Fruit fly (Drosophila melanogaster) whole organism, embryonic: ENCODE measurements around the gene CG14406.

Source experiments
- Atf3 ChIP-seq: fragments of 200-800 bp; sonication (Bioruptor generic); optimal IDR thresholded peaks from 3 replicates; lab custom pipeline; 2016; ENCODE audit warnings: missing biosample characterization, missing genetic modification characterization
- Atf6 ChIP-seq: fragments of 200-800 bp; sonication (Bioruptor generic); IDR thresholded peaks from 2 replicates; pipeline ENCODE4 v1.3.6; 2022; ENCODE audit warnings: missing biosample characterization, missing genetic modification characterization
- CG10543 ChIP-seq: fragments of 200-800 bp; sonication (Bioruptor generic); optimal IDR thresholded peaks from 3 replicates; lab custom pipeline; 2017; ENCODE audit warnings: missing biosample characterization, mild to moderate bottlenecking, missing genetic modification characterization, moderate library complexity
- CG11247 ChIP-seq: fragments of 200-800 bp; sonication (Bioruptor generic); IDR thresholded peaks from 2 replicates; pipeline ENCODE4 v1.3.6; 2022; ENCODE audit warnings: missing biosample characterization, missing genetic modification characterization
- CG11560 ChIP-seq: fragments of 200-800 bp; sonication (Bioruptor generic); IDR thresholded peaks from 3 replicates; pipeline ENCODE4 v1.3.6; 2022; ENCODE audit warnings: missing biosample characterization, missing genetic modification characterization
- CG12299 ChIP-seq: fragments of 200-800 bp; sonication (Bioruptor generic); optimal IDR thresholded peaks from 2 replicates; lab custom pipeline; 2018; ENCODE audit warnings: missing biosample characterization, mild to moderate bottlenecking, missing genetic modification characterization
- CG1529 ChIP-seq: fragments of 200-800 bp; sonication (Bioruptor generic); optimal IDR thresholded peaks from 3 replicates; lab custom pipeline; 2018; ENCODE audit warnings: missing biosample characterization, missing genetic modification characterization
- CG15514 ChIP-seq: fragments of 200-800 bp; sonication (Bioruptor generic); optimal IDR thresholded peaks from 3 replicates; lab custom pipeline; 2017; ENCODE audit warnings: missing biosample characterization, missing genetic modification characterization, mild to moderate bottlenecking, moderate library complexity, missing genetic modification reagents
- CG15601 ChIP-seq: fragments of 200-800 bp; sonication (Bioruptor generic); optimal IDR thresholded peaks from 3 replicates; lab custom pipeline; 2019; ENCODE audit warnings: missing biosample characterization, mild to moderate bottlenecking, missing genetic modification characterization, moderate library complexity
- CG17361 ChIP-seq: fragments of 200-800 bp; sonication (Bioruptor generic); IDR thresholded peaks from 3 replicates; pipeline ENCODE4 v1.3.6; 2022; ENCODE audit warnings: missing biosample characterization, missing genetic modification characterization
- CG17802 ChIP-seq: fragments of 200-800 bp; sonication (Bioruptor generic); optimal IDR thresholded peaks from 2 replicates; lab custom pipeline; 2018; ENCODE audit warnings: missing biosample characterization, mild to moderate bottlenecking, missing genetic modification characterization, moderate library complexity
- CG1792 ChIP-seq: fragments of 200-800 bp; sonication (Bioruptor generic); optimal IDR thresholded peaks from 2 replicates; lab custom pipeline; 2016; ENCODE audit warnings: missing biosample characterization, missing genetic modification characterization
- CG2889 ChIP-seq: fragments of 200-800 bp; sonication (Bioruptor generic); IDR thresholded peaks from 3 replicates; pipeline ENCODE4 v1.3.6; 2022; ENCODE audit warnings: missing biosample characterization, missing genetic modification characterization
- CG32767 ChIP-seq: fragments of 200-800 bp; sonication (Bioruptor generic); IDR thresholded peaks from 2 replicates; pipeline ENCODE4 v1.3.6; 2022; ENCODE audit warnings: missing biosample characterization, missing genetic modification characterization
- CG3726 ChIP-seq: fragments of 200-800 bp; sonication (Bioruptor generic); IDR thresholded peaks from 3 replicates; pipeline ENCODE4, ENCODE4 v1.3.6; 2022; ENCODE audit warnings: missing biosample characterization, missing genetic modification characterization
- CG3847 ChIP-seq: fragments of 200-800 bp; sonication (Bioruptor generic); IDR thresholded peaks from 2 replicates; pipeline ENCODE4 v1.3.6; 2022; ENCODE audit warnings: missing biosample characterization, missing genetic modification characterization
- CG3995 ChIP-seq: fragments of 200-800 bp; sonication (Bioruptor generic); optimal IDR thresholded peaks from 3 replicates; lab custom pipeline; 2016; ENCODE audit warnings: missing biosample characterization, missing genetic modification characterization
- CG7372 ChIP-seq: fragments of 200-800 bp; sonication (Bioruptor generic); IDR thresholded peaks from 2 replicates; pipeline ENCODE4 v1.3.6; 2022; ENCODE audit warnings: missing biosample characterization, missing genetic modification characterization
- CG7556 ChIP-seq: fragments of 200-800 bp; sonication (Bioruptor generic); optimal IDR thresholded peaks from 2 replicates; lab custom pipeline; 2017; ENCODE audit warnings: missing biosample characterization, mild to moderate bottlenecking, missing genetic modification characterization
- CG8944 ChIP-seq: fragments of 200-800 bp; sonication (Bioruptor generic); optimal IDR thresholded peaks from 3 replicates; lab custom pipeline; 2016; ENCODE audit warnings: missing biosample characterization, missing genetic modification characterization
- CG9215 ChIP-seq: fragments of 200-800 bp; sonication (Bioruptor generic); IDR thresholded peaks from 2 replicates; pipeline ENCODE4 v1.3.6; 2022; ENCODE audit warnings: missing biosample characterization, missing genetic modification characterization
- D19A ChIP-seq: fragments of 200-800 bp; optimal IDR thresholded peaks from 3 replicates; lab custom pipeline; 2019; ENCODE audit warnings: missing biosample characterization, mild to moderate bottlenecking, missing genetic modification characterization, moderate library complexity
- Deaf1 ChIP-seq: fragments of 200-800 bp; optimal IDR thresholded peaks from 3 replicates; lab custom pipeline; 2019; ENCODE audit warnings: missing biosample characterization, mild to moderate bottlenecking, missing genetic modification characterization, moderate library complexity
- Hmr ChIP-seq: fragments of 200-800 bp; sonication (Bioruptor generic); optimal IDR thresholded peaks from 3 replicates; lab custom pipeline; 2017; ENCODE audit warnings: mild to moderate bottlenecking, missing biosample characterization, missing genetic modification reagents, missing genetic modification characterization
- Hr51 ChIP-seq, 2 experiments: fragments of 200-800 bp; sonication (Bioruptor generic); optimal IDR thresholded peaks; 2 replicates in 1 of 2; 3 replicates in 1 of 2; lab custom pipeline; 2016 to 2018; ENCODE audit warnings: missing biosample characterization in 2 of 2, missing genetic modification characterization in 2 of 2, mild to moderate bottlenecking in 1 of 2, moderate library complexity in 1 of 2
- Hsf ChIP-seq: fragments of 200-800 bp; sonication (Bioruptor generic); optimal IDR thresholded peaks from 3 replicates; lab custom pipeline; 2016; ENCODE audit warnings: missing biosample characterization, missing genetic modification characterization
- Myb ChIP-seq: fragments of 200-800 bp; sonication (Bioruptor generic); optimal IDR thresholded peaks from 2 replicates; lab custom pipeline; 2016; ENCODE audit warnings: missing biosample characterization, missing genetic modification characterization
- Opbp ChIP-seq: fragments of 200-800 bp; sonication (Bioruptor generic); IDR thresholded peaks from 3 replicates; pipeline ENCODE4 v1.3.6; 2022; ENCODE audit warnings: missing biosample characterization, missing genetic modification characterization; ENCODE audit not compliant: partially characterized antibody
- PHDP ChIP-seq: fragments of 200-800 bp; sonication (Bioruptor generic); optimal IDR thresholded peaks from 3 replicates; lab custom pipeline; 2018; ENCODE audit warnings: missing biosample characterization, mild to moderate bottlenecking, missing genetic modification characterization, moderate library complexity
- Sox102F ChIP-seq: fragments of 200-800 bp; sonication (Bioruptor generic); optimal IDR thresholded peaks from 2 replicates; lab custom pipeline; 2018; ENCODE audit warnings: missing biosample characterization, mild to moderate bottlenecking, missing genetic modification characterization, moderate library complexity
- Stat92E ChIP-seq, 3 experiments: fragments of >200 bp in 2 of 3; fragments of 200-800 bp in 1 of 3; sonication (Bioruptor generic) in 1 of 3; optimal IDR thresholded peaks; 2 replicates each; lab custom pipeline; 2017 to 2019; ENCODE audit warnings: missing biosample characterization in 3 of 3, missing genetic modification characterization in 3 of 3, mild to moderate bottlenecking in 1 of 3, moderate library complexity in 1 of 3
- al ChIP-seq: fragments of 200-800 bp; sonication (Bioruptor generic); IDR thresholded peaks from 2 replicates; pipeline ENCODE4 v1.3.6; 2022; ENCODE audit warnings: missing biosample characterization, missing genetic modification characterization
- bab2 ChIP-seq: fragments of 200-800 bp; sonication (Bioruptor generic); optimal IDR thresholded peaks from 2 replicates; lab custom pipeline; 2016; ENCODE audit warnings: missing biosample characterization, missing genetic modification characterization
- bbx ChIP-seq: fragments of 200-800 bp; sonication (Bioruptor generic); IDR thresholded peaks from 2 replicates; pipeline ENCODE4 v1.3.6; 2022; ENCODE audit warnings: missing biosample characterization, missing genetic modification characterization; ENCODE audit not compliant: partially characterized antibody
- chinmo ChIP-seq: fragments of 200-800 bp; sonication (Bioruptor generic); IDR thresholded peaks from 4 replicates; pipeline ENCODE4 v1.3.6; 2022; ENCODE audit warnings: missing biosample characterization, missing genetic modification characterization; ENCODE audit not compliant: partially characterized antibody
- ci ChIP-seq: fragments of 200-800 bp; sonication (Bioruptor generic); IDR thresholded peaks from 3 replicates; pipeline ENCODE4 v1.3.6; 2022; ENCODE audit warnings: missing biosample characterization, missing genetic modification characterization
- dan ChIP-seq: fragments of 200-800 bp; sonication (Bioruptor generic); IDR thresholded peaks from 2 replicates; pipeline ENCODE4 v1.3.6; 2022; ENCODE audit warnings: missing biosample characterization, missing genetic modification characterization
- dysf ChIP-seq: fragments of 200-800 bp; sonication (Bioruptor generic); IDR thresholded peaks from 3 replicates; pipeline ENCODE4 v1.3.6; 2022; ENCODE audit warnings: missing biosample characterization, missing genetic modification characterization
- exex ChIP-seq: fragments of 200-800 bp; sonication (Bioruptor generic); optimal IDR thresholded peaks from 4 replicates; lab custom pipeline; 2018; ENCODE audit warnings: missing biosample characterization, mild to moderate bottlenecking, missing genetic modification characterization, moderate library complexity
- gcm2 ChIP-seq: fragments of 200-800 bp; sonication (Bioruptor generic); optimal IDR thresholded peaks from 2 replicates; lab custom pipeline; 2016; ENCODE audit warnings: missing biosample characterization, missing genetic modification characterization
- grau ChIP-seq: fragments of 200-800 bp; optimal IDR thresholded peaks from 3 replicates; lab custom pipeline; 2019; ENCODE audit warnings: missing biosample characterization, mild to moderate bottlenecking, missing genetic modification characterization, moderate library complexity
- grn ChIP-seq: fragments of 200-800 bp; sonication (Bioruptor generic); optimal IDR thresholded peaks from 3 replicates; lab custom pipeline; 2017; ENCODE audit warnings: missing biosample characterization, missing genetic modification characterization
- inv ChIP-seq: fragments of 200-800 bp; sonication (Bioruptor generic); IDR thresholded peaks from 2 replicates; pipeline ENCODE4 v1.3.6; 2022; ENCODE audit warnings: missing biosample characterization, missing genetic modification characterization; ENCODE audit not compliant: partially characterized antibody
- sd ChIP-seq: fragments of 200-800 bp; sonication (Bioruptor generic); optimal IDR thresholded peaks from 3 replicates; lab custom pipeline; 2018; ENCODE audit warnings: missing biosample characterization, mild to moderate bottlenecking, missing genetic modification characterization, moderate library complexity
- sr ChIP-seq: fragments of 200-800 bp; sonication (Bioruptor generic); IDR thresholded peaks from 3 replicates; pipeline ENCODE4 v1.3.6; 2022; ENCODE audit warnings: missing biosample characterization, missing genetic modification characterization
- tll ChIP-seq, 2 experiments: fragments of 200-800 bp in 1 of 2; fragments of >200 bp in 1 of 2; sonication (Bioruptor generic) in 1 of 2; optimal IDR thresholded peaks; 2 replicates each; lab custom pipeline; 2017 to 2019; ENCODE audit warnings: missing biosample characterization in 2 of 2, missing genetic modification characterization in 2 of 2, mild to moderate bottlenecking in 1 of 2, moderate library complexity in 1 of 2
- ttk ChIP-seq: fragments of 200-800 bp; sonication (Bioruptor generic); IDR thresholded peaks from 2 replicates; pipeline ENCODE4 v2.1.2; 2022; ENCODE audit warnings: missing biosample characterization, missing genetic modification characterization
- unpg ChIP-seq: fragments of 200-800 bp; sonication (Bioruptor generic); optimal IDR thresholded peaks from 3 replicates; lab custom pipeline; 2018; ENCODE audit warnings: missing biosample characterization, mild to moderate bottlenecking, missing genetic modification characterization, moderate library complexity
- zen ChIP-seq: fragments of 200-800 bp; sonication (Bioruptor generic); optimal IDR thresholded peaks from 3 replicates; lab custom pipeline; 2018; ENCODE audit warnings: missing biosample characterization, mild to moderate bottlenecking, missing genetic modification characterization, moderate library complexity
- zfh1 ChIP-seq: fragments of 200-800 bp; sonication (Bioruptor generic); IDR thresholded peaks from 3 replicates; pipeline ENCODE4 v1.3.6; 2022; ENCODE audit warnings: missing biosample characterization, missing genetic modification characterization

Gene CG14406

dm6 chrX:14947399-14947798, 36.8 kb upstream of the CG14406 start:
- TF ChIP-seq CG7372 (GFP tag; lab: Robert Waterston, UW), result no peak
- 0 out of 4 replicates have a peak, but pooled peaks have one; percentile 75 for TF ChIP-seq chinmo
- TF ChIP-seq zfh1 (GFP tag; lab: Robert Waterston, UW), result 0 out of 3 replicates have a peak, but pooled peaks have one; percentile 22
- TF ChIP-seq CG11247 (GFP tag; lab: Robert Waterston, UW), result peak; percentile 49
- no peak for TF ChIP-seq CG1529
- TF ChIP-seq CG1792, result peak; percentile 12
- TF ChIP-seq sr (GFP tag; lab: Robert Waterston, UW), result peak; percentile 56; the same call in 1 of the 3 replicates
- TF ChIP-seq ttk (GFP tag; lab: Robert Waterston, UW), result peak; percentile 45; the same call in 1 of the 2 replicates
- no peak for TF ChIP-seq grn (GFP tag; lab: Kevin White, UChicago)
- peak; percentile 35 for TF ChIP-seq D19A
- TF ChIP-seq bab2, result no peak
- TF ChIP-seq grau (tag; lab: Kevin White, UChicago), result peak; percentile 18
- no peak for TF ChIP-seq tll (GFP tag; optimal IDR thresholded peaks at IDR 0.05; lab: Kevin White, UChicago)
- TF ChIP-seq CG2889, result no peak
- TF ChIP-seq Hsf (GFP tag; lab: Kevin White, UChicago), result no peak
- TF ChIP-seq CG3726 (GFP tag; lab: Robert Waterston, UW), result peak; percentile 53; the same call in 1 of the 3 replicates
- TF ChIP-seq Sox102F, result no peak
- 0 out of 3 replicates have a peak, but pooled peaks have one; percentile 36 for TF ChIP-seq dysf (GFP tag; lab: Robert Waterston, UW)
- TF ChIP-seq Hmr (GFP tag; lab: Kevin White, UChicago), result peak; percentile 6
- TF ChIP-seq exex (tag; lab: Kevin White, UChicago), result no peak
- no peak for TF ChIP-seq CG3995
- TF ChIP-seq CG15601 (tag; lab: Kevin White, UChicago), result peak; percentile 19
- no peak for TF ChIP-seq unpg (GFP tag; lab: Kevin White, UChicago)
- no peak for TF ChIP-seq CG8944 (GFP tag; lab: Kevin White, UChicago)
- TF ChIP-seq inv, result no peak
- no peak for TF ChIP-seq dan
- peak; percentile 53; the same call in 2 of the 3 replicates for TF ChIP-seq ci (GFP tag; lab: Robert Waterston, UW)
- no peak for TF ChIP-seq gcm2 (GFP tag; lab: Kevin White, UChicago)
- TF ChIP-seq CG3847 (GFP tag; lab: Robert Waterston, UW), result no peak
- TF ChIP-seq Atf3 (GFP tag; lab: Kevin White, UChicago), result no peak
- no peak for TF ChIP-seq CG11560 (tag; lab: Robert Waterston, UW)
- no peak for TF ChIP-seq Hr51 (GFP tag; optimal IDR thresholded peaks at IDR 0.05; lab: Kevin White, UChicago)
- peak; percentile 5 for TF ChIP-seq sd (tag; lab: Kevin White, UChicago)
- TF ChIP-seq CG32767 (GFP tag; lab: Robert Waterston, UW), result no peak
- TF ChIP-seq CG7556, result peak; percentile 12
- peak; percentile 74 for TF ChIP-seq CG15514
- no peak for TF ChIP-seq Myb (GFP tag; lab: Kevin White, UChicago)
- no peak for TF ChIP-seq bbx (GFP tag; lab: Robert Waterston, UW)
- TF ChIP-seq CG12299 (tag; lab: Kevin White, UChicago), result peak; percentile 23
- TF ChIP-seq al (GFP tag; lab: Robert Waterston, UW), result no peak
- no peak for TF ChIP-seq Stat92E (GFP tag; optimal IDR thresholded peaks at IDR 0.05; lab: Kevin White, UChicago)
- TF ChIP-seq CG9215 (GFP tag; lab: Robert Waterston, UW), result no peak
- no peak for TF ChIP-seq Deaf1
- TF ChIP-seq CG17361 (GFP tag; lab: Robert Waterston, UW), result peak; percentile 35; the same call in 1 of the 3 replicates
- TF ChIP-seq CG17802 (tag; lab: Kevin White, UChicago), result no peak
- TF ChIP-seq zen (tag; lab: Kevin White, UChicago), result no peak
- TF ChIP-seq CG10543 (GFP tag; lab: Kevin White, UChicago), result peak; percentile 82
- TF ChIP-seq Opbp (GFP tag; lab: Robert Waterston, UW), result no peak
- TF ChIP-seq Atf6 (GFP tag; lab: Robert Waterston, UW), result peak; percentile 53
- TF ChIP-seq PHDP (tag; lab: Kevin White, UChicago), result peak; percentile 13
